Worm (Caenorhabditis elegans): ENCODE results near the gene F49E12.7.
"Not testable (repeated sequence)": the region's sequence is repeated elsewhere in the genome, so short reads cannot be mapped to it uniquely, and the experiment has no call there.

Gene F49E12.7

ce11 chrII:8437035-8437434 is 41.1 kb upstream of the F49E12.7 start, which contains the start of gene acp-3:
TSS of gene acp-3 (minus strand) at chrII:8437135.
- TF ChIP-seq hmg-4 (GFP tag; optimal IDR thresholded peaks at IDR 0.05) = no peak
- TF ChIP-seq ceh-13 (GFP tag; optimal IDR thresholded peaks at IDR 0.05) = no peak
- no peak for TF ChIP-seq hnd-1 (tag; optimal IDR thresholded peaks at IDR 0.05)
- TF ChIP-seq hmbx-1 (tag; optimal IDR thresholded peaks at IDR 0.05) = no peak
- TF ChIP-seq tra-4 (tag; optimal IDR thresholded peaks at IDR 0.05) = no peak
- TF ChIP-seq pes-1 (GFP tag; IDR thresholded peaks at IDR 0.05) = no peak
- TF ChIP-seq F13C5.2 (tag; optimal IDR thresholded peaks at IDR 0.05) = no peak
- TF ChIP-seq aly-1 (tag; optimal IDR thresholded peaks at IDR 0.05) = no peak
- no peak for TF ChIP-seq tbx-11 (GFP tag; IDR thresholded peaks at IDR 0.05)
- TF ChIP-seq ama-1 (optimal IDR thresholded peaks at IDR 0.05) = no peak
- no peak for TF ChIP-seq ceh-36 (tag; optimal IDR thresholded peaks at IDR 0.05)
- no peak for TF ChIP-seq flt-1 (GFP tag; IDR thresholded peaks at IDR 0.05)

- TF ChIP-seq hmg-4 (GFP tag; optimal IDR thresholded peaks at IDR 0.05) (no peak), ceh-36 (tag; optimal IDR thresholded peaks at IDR 0.05) (no peak), ceh-13 (GFP tag; optimal IDR thresholded peaks at IDR 0.05) (no peak), hnd-1 (tag; optimal IDR thresholded peaks at IDR 0.05) (no peak), tbx-37 (GFP tag; conservative IDR thresholded peaks at IDR 0.05) (no peak), B0310.2 (tag; optimal IDR thresholded peaks at IDR 0.05) (no peak), F13C5.2 (tag; optimal IDR thresholded peaks at IDR 0.05) (no peak), pes-1 (GFP tag; IDR thresholded peaks at IDR 0.05) (no peak), hmbx-1 (tag; optimal IDR thresholded peaks at IDR 0.05) (no peak), flt-1 (GFP tag; IDR thresholded peaks at IDR 0.05) (no peak), tbx-11 (GFP tag; IDR thresholded peaks at IDR 0.05) (no peak), tra-4 (tag; optimal IDR thresholded peaks at IDR 0.05) (no peak)
These were observed 39.1 kb upstream of the F49E12.7 start, which contains the start of gene acp-4 for ce11 chrII:8435005-8435404. TSS of gene acp-4 (minus strand) at chrII:8435105.

ce11 chrII:8431954-8432353 is 36.0 kb upstream of the F49E12.7 start, which contains the start of gene acp-2:
TSS of gene acp-2 (minus strand) at chrII:8432054.
- TF ChIP-seq sea-1 (GFP tag; conservative IDR thresholded peaks at IDR 0.05) = no peak
- no peak for TF ChIP-seq aly-1 (tag; optimal IDR thresholded peaks at IDR 0.05)
- TF ChIP-seq tbx-37 (GFP tag; conservative IDR thresholded peaks at IDR 0.05) = no peak
- TF ChIP-seq ceh-36 (tag; optimal IDR thresholded peaks at IDR 0.05) = no peak
- TF ChIP-seq ets-7 (tag; optimal IDR thresholded peaks at IDR 0.05) = no peak

- TF ChIP-seq F13C5.2 (tag; optimal IDR thresholded peaks at IDR 0.05) (no peak), B0310.2 (tag; optimal IDR thresholded peaks at IDR 0.05) (no peak), ceh-36 (tag; optimal IDR thresholded peaks at IDR 0.05) (no peak), aly-1 (tag; optimal IDR thresholded peaks at IDR 0.05) (no peak), pes-1 (GFP tag; IDR thresholded peaks at IDR 0.05) (no peak)
These were observed 33.3 kb upstream of the F49E12.7 start for ce11 chrII:8428947-8429919.

ce11 chrII:8428758-8428946 is 32.7 kb upstream of the F49E12.7 start, which contains the start of gene F14E5.2:
TSS of gene F14E5.2 (minus strand) at chrII:8428858.
- TF ChIP-seq hmbx-1 (tag; optimal IDR thresholded peaks at IDR 0.05) = no peak
- no peak for TF ChIP-seq F13C5.2 (tag; optimal IDR thresholded peaks at IDR 0.05)
- no peak for TF ChIP-seq hmg-4 (GFP tag; optimal IDR thresholded peaks at IDR 0.05)
- TF ChIP-seq B0310.2 (tag; optimal IDR thresholded peaks at IDR 0.05) = no peak
- no peak for TF ChIP-seq hnd-1 (tag; optimal IDR thresholded peaks at IDR 0.05)
- TF ChIP-seq sea-1 (GFP tag; conservative IDR thresholded peaks at IDR 0.05) = no peak
- TF ChIP-seq ama-1 (optimal IDR thresholded peaks at IDR 0.05) = no peak
- TF ChIP-seq ets-7 (tag; optimal IDR thresholded peaks at IDR 0.05) = no peak

- TF ChIP-seq ets-7 (tag; optimal IDR thresholded peaks at IDR 0.05) (no peak), tbx-37 (GFP tag; conservative IDR thresholded peaks at IDR 0.05) (no peak), sea-1 (GFP tag; conservative IDR thresholded peaks at IDR 0.05) (no peak), B0310.2 (tag; optimal IDR thresholded peaks at IDR 0.05) (no peak), hnd-1 (tag; optimal IDR thresholded peaks at IDR 0.05) (no peak), tbx-11 (GFP tag; IDR thresholded peaks at IDR 0.05) (no peak), aly-1 (tag; optimal IDR thresholded peaks at IDR 0.05) (no peak), scrt-1 (GFP tag; IDR thresholded peaks at IDR 0.05) (no peak), ceh-36 (tag; optimal IDR thresholded peaks at IDR 0.05) (no peak), pes-1 (GFP tag; IDR thresholded peaks at IDR 0.05) (no peak), ceh-13 (GFP tag; optimal IDR thresholded peaks at IDR 0.05) (no peak), flt-1 (GFP tag; IDR thresholded peaks at IDR 0.05) (no peak)
These were observed 24.9 kb upstream of the F49E12.7 start for ce11 chrII:8420775-8421388.

ce11 chrII:8419798-8420197 is 23.9 kb upstream of the F49E12.7 start, which contains the start of gene F14E5.8:
TSS of gene F14E5.8 (plus strand) at chrII:8420098.
- not testable (repeated sequence) for TF ChIP-seq flt-1 (GFP tag; IDR thresholded peaks at IDR 0.05); sea-1 (GFP tag; conservative IDR thresholded peaks at IDR 0.05); B0310.2 (tag; optimal IDR thresholded peaks at IDR 0.05)

ce11 chrII:8419015-8419414 is 23.1 kb upstream of the F49E12.7 start:
- TF ChIP-seq tbx-37 (GFP tag; conservative IDR thresholded peaks at IDR 0.05) (no peak), ceh-36 (tag; optimal IDR thresholded peaks at IDR 0.05) (no peak), hmg-4 (GFP tag; optimal IDR thresholded peaks at IDR 0.05) (no peak), ets-7 (tag; optimal IDR thresholded peaks at IDR 0.05) (no peak), ceh-13 (GFP tag; optimal IDR thresholded peaks at IDR 0.05) (no peak), aly-1 (tag; optimal IDR thresholded peaks at IDR 0.05) (no peak)

Data from whole organism, early embryonic.